Worm (Caenorhabditis elegans) whole organism, young adult: ENCODE data around the gene D1005.2.

Experiments
- ama-1 ChIP-seq, 3 experiments: fragments of 150-350 bp in 1 of 3; sonication (generic microtip) in 2 of 3; optimal IDR thresholded peaks; 2 replicates each; lab custom pipeline; 2014 to 2018; ENCODE audit warnings: missing biosample characterization in 2 of 3, missing genetic modification characterization in 2 of 3, missing genetic modification reagents in 2 of 3
- fkh-3 ChIP-seq: sonication (generic microtip); optimal IDR thresholded peaks from 2 replicates; lab custom pipeline; 2016; ENCODE audit warnings: mild to moderate bottlenecking, missing genetic modification characterization, missing compliant biosample characterization
- xnd-1 ChIP-seq: sonication (generic microtip); optimal IDR thresholded peaks from 2 replicates; lab custom pipeline; 2016; ENCODE audit warnings: missing genotype, missing genetic modification reagents, missing genetic modification characterization, missing compliant biosample characterization

DNA sequence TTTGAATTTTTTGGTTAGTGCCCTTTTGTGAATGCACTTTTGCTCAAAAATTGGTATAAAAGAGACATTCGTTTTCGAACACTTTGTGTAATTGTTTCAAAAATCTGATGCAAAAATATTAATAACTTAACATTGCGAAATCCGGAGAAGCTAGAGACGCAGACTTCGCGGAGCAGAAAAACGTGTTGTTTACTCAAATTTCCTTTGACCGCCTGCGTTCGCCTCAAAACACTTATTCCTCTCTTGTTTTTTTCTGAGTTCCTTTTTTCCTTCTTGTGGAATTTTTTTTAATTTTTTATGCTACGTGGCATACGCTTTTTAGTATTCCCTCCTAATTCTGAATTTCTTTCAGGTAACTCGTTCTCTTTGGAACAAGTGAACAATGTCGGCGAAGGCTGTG lies 20.4 kb downstream of the D1005.2 start, which contains the start of gene acly-1:
- TF ChIP-seq ama-1 (optimal IDR thresholded peaks at IDR 0.05; lab: Kevin White, UChicago): no peak
- no peak for TF ChIP-seq ama-1 (GFP tag; optimal IDR thresholded peaks at IDR 0.05; lab: Kevin White, UChicago)
- TF ChIP-seq fkh-3: no peak
- TF ChIP-seq xnd-1 (tag; lab: Kevin White, UChicago): no peak
